Fruit fly (Drosophila melanogaster) whole organism, adult: Measurements from ENCODE around the gene CG42824.

Source experiments
- CG11617 ChIP-seq: fragments of 200-800 bp; sonication (Bioruptor generic); optimal IDR thresholded peaks from 2 replicates; lab custom pipeline; 2017; ENCODE audit warnings: mild to moderate bottlenecking, missing biosample characterization, missing genetic modification reagents, missing genetic modification characterization
- CG14711 ChIP-seq: fragments of 200-800 bp; sonication (Bioruptor generic); optimal IDR thresholded peaks from 2 replicates; lab custom pipeline; 2018; ENCODE audit warnings: missing biosample characterization, mild to moderate bottlenecking, missing genetic modification characterization, moderate library complexity
- CG7045 ChIP-seq: fragments of 200-800 bp; sonication (Bioruptor generic); optimal IDR thresholded peaks from 2 replicates; lab custom pipeline; 2017; ENCODE audit warnings: missing biosample characterization, mild to moderate bottlenecking, missing genetic modification characterization
- CG7101 ChIP-seq: fragments of 200-800 bp; sonication (Bioruptor generic); optimal IDR thresholded peaks from 2 replicates; lab custom pipeline; 2018; ENCODE audit warnings: missing biosample characterization, mild to moderate bottlenecking, missing genetic modification characterization, moderate library complexity
- Clk ChIP-seq: fragments of 200-800 bp; sonication (Bioruptor generic); optimal IDR thresholded peaks from 2 replicates; lab custom pipeline; 2017; ENCODE audit warnings: missing biosample characterization, missing genetic modification characterization
- Hr96 ChIP-seq: fragments of 200-800 bp; sonication (Bioruptor generic); optimal IDR thresholded peaks from 2 replicates; lab custom pipeline; 2016; ENCODE audit warnings: missing biosample characterization, missing genetic modification characterization
- Mnt ChIP-seq: fragments of 200-800 bp; sonication (Bioruptor generic); optimal IDR thresholded peaks from 2 replicates; lab custom pipeline; 2016; ENCODE audit warnings: missing biosample characterization, mild to moderate bottlenecking, missing genetic modification characterization
- cic ChIP-seq: fragments of 200-800 bp; sonication (Bioruptor generic); optimal IDR thresholded peaks from 2 replicates; lab custom pipeline; 2017; ENCODE audit warnings: missing biosample characterization, mild to moderate bottlenecking, missing genetic modification characterization, moderate library complexity
- cnc ChIP-seq, 2 experiments: fragments of >200 bp; optimal IDR thresholded peaks; 2 replicates each; lab custom pipeline; 2017
- kay ChIP-seq: fragments of 200-800 bp; sonication (Bioruptor generic); peaks from one replicate; lab custom pipeline; 2016; ENCODE audit warnings: missing biosample characterization, missing genetic modification characterization, borderline replicate concordance
- pad ChIP-seq: fragments of 200-800 bp; sonication (Bioruptor generic); optimal IDR thresholded peaks from 3 replicates; lab custom pipeline; 2017; ENCODE audit warnings: missing biosample characterization, missing genetic modification characterization, mild to moderate bottlenecking, moderate library complexity, missing genetic modification reagents
- toe ChIP-seq: fragments of 200-800 bp; sonication (Bioruptor generic); optimal IDR thresholded peaks from 2 replicates; lab custom pipeline; 2016; ENCODE audit warnings: missing biosample characterization, missing genetic modification characterization

DNA sequence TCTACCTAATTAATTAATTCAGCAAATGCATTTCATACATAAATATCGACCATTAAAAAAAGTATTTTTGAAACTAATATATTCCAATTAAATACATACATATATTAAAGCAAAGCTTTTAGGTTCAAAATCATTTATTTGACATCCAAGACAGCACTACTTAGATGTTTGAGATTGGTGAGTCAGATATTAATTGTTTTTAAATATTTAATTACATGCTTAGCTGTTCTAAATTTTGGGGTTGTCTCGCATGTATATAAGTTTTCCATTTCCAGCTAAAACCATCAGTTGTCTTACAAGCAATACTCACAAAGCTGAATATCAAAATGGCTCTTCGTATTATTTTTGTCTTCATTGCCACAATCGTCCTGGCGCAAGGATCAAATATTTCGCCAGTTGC lies 12.1 kb upstream of the CG42824 start, which contains the start of gene CG42834:
- TF ChIP-seq Hr96 (GFP tag; lab: Kevin White, UChicago) (no peak), CG7045 (GFP tag; lab: Kevin White, UChicago) (no peak), cic (GFP tag; lab: Kevin White, UChicago) (no peak), cnc (optimal IDR thresholded peaks at IDR 0.05; lab: Kevin White, UChicago) (no peak), kay (GFP tag; lab: Kevin White, UChicago) (no peak), pad (GFP tag; lab: Kevin White, UChicago) (no peak), toe (GFP tag; lab: Kevin White, UChicago) (no peak), CG11617 (GFP tag; lab: Kevin White, UChicago) (no peak), CG14711 (tag; lab: Kevin White, UChicago) (no peak), CG7101 (tag; lab: Kevin White, UChicago) (no peak), Clk (no peak), Mnt (GFP tag; lab: Kevin White, UChicago) (no peak)
